Worm (Caenorhabditis elegans) whole organism, midembryonic: ENCODE measurements around the gene ubc-9.

ENCODE experiments used
- T22C8.4 ChIP-seq: fragments of 200-800 bp; sonication (Bioruptor generic); IDR thresholded peaks from 2 replicates; pipeline ENCODE4 v1.3.6; 2022; ENCODE audit warnings: missing genetic modification characterization, missing compliant biosample characterization
- cog-1 ChIP-seq: sonication (generic microtip); optimal IDR thresholded peaks from 2 replicates; lab custom pipeline; 2016; ENCODE audit warnings: missing genetic modification characterization, missing compliant biosample characterization
- flt-1 ChIP-seq: fragments of 200-800 bp; sonication (Bioruptor generic); IDR thresholded peaks from 2 replicates; pipeline ENCODE4 v1.3.6; 2022; ENCODE audit warnings: missing genetic modification characterization, missing compliant biosample characterization
- klf-2 ChIP-seq: fragments of 200-800 bp; sonication (Bioruptor generic); conservative IDR thresholded peaks from 2 replicates; pipeline ENCODE4 v1.3.6; 2022; ENCODE audit warnings: missing genetic modification reagents, missing genetic modification characterization, missing compliant biosample characterization
- med-1 ChIP-seq: sonication (generic microtip); optimal IDR thresholded peaks from 2 replicates; lab custom pipeline; 2017; ENCODE audit warnings: missing genetic modification characterization, mild to moderate bottlenecking, missing compliant biosample characterization, antibody characterized with exemption, missing genetic modification reagents; ENCODE audit not compliant: insufficient read depth
- ref-1 ChIP-seq: fragments of 200-800 bp; sonication (Bioruptor generic); conservative IDR thresholded peaks from 2 replicates; pipeline ENCODE4 v1.3.6; 2022; ENCODE audit warnings: missing genetic modification reagents, missing genetic modification characterization, missing compliant biosample characterization
- tab-1 ChIP-seq: fragments of 200-800 bp; sonication (Bioruptor generic); IDR thresholded peaks from 2 replicates; pipeline ENCODE4 v1.3.6; 2022; ENCODE audit warnings: missing genetic modification characterization, missing compliant biosample characterization
- ztf-23 ChIP-seq: fragments of 200-800 bp; sonication (Bioruptor generic); IDR thresholded peaks from 2 replicates; pipeline ENCODE4 v1.3.6; 2022; ENCODE audit warnings: missing genetic modification reagents, missing genetic modification characterization, missing compliant biosample characterization
- ztf-29 ChIP-seq: fragments of 200-800 bp; sonication (Bioruptor generic); IDR thresholded peaks from 2 replicates; pipeline ENCODE4 v1.3.6; 2022; ENCODE audit warnings: missing genetic modification reagents, missing genetic modification characterization, missing compliant biosample characterization

The ubc-9 gene

DNA sequence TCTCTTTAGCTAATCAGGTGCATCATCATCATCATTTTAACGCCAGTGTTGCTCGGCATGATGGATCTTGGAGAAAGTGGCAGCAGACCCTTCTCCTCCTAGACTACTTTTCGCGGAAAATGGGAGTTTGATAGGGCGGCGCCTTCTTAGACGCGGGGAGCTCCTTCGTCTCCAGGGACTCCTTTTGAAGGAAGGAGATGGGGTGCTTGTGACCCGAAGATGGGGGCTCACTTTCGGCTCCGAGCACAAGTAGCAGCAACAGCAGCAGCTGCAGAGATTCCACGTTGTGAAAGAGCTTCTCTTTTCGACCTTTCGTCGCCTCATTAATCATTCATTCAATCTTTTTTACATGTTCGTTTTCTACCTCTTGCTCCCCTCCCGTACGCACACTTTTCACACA lies 16.5 kb downstream of the ubc-9 start:
- TF ChIP-seq T22C8.4 (GFP tag; lab: Robert Waterston, UW) (no peak), klf-2 (GFP tag; lab: Robert Waterston, UW) (no peak), ztf-23 (GFP tag; lab: Robert Waterston, UW) (no peak), ref-1 (no peak), flt-1 (GFP tag; lab: Robert Waterston, UW) (no peak), tab-1 (GFP tag; lab: Robert Waterston, UW) (no peak), cog-1 (tag; lab: Kevin White, UChicago) (no peak), med-1 (no peak), ztf-29 (GFP tag; lab: Robert Waterston, UW) (no peak)

DNA sequence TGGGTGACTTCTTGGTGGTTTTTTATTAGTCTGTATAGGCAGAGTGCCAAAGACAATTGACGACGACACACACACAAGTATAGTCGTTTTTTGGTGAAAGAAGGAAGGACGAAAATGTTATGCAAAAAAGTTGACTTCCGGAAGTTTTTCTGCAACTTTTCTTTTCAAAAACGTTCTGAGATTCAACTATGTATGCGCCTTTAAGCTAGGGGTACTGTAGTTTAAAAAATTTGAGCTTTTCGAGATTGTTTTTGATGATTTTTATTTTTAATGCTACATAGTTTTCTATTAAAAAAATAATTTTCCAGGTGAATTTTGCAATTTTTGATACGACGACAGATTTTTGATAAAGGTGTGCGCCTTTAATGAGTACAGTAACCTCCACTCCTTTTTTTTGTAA lies 17.0 kb downstream of the ubc-9 start:
- TF ChIP-seq klf-2 (GFP tag; lab: Robert Waterston, UW), result no peak
- TF ChIP-seq T22C8.4 (GFP tag; lab: Robert Waterston, UW), result no peak
- TF ChIP-seq tab-1 (GFP tag; lab: Robert Waterston, UW), result no peak
- no peak for TF ChIP-seq flt-1 (GFP tag; lab: Robert Waterston, UW)

DNA sequence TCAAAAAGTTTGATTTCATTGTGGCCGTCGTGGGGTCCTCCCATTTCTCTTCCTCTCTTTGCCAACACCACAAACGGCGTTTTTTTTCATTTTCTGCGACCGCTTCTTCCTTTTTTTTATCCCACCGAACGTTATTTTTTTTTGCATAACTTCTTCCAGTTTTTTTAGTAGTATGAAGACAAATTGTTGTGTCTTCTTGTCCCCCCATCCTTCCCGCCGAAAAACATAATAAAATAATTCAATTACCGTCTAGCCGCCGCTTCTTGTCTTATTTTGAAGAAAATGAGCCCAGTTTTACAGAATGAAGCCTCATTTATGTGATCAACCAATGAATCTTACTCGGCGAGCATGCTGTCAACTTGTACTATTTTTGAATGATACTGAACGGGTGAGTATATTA lies 18.4 kb downstream of the ubc-9 start, which contains the start of gene F29B9.12:
TSS of gene F29B9.12 (plus strand) at position 301 of the 400 bp plus-strand sequence.
- TF ChIP-seq flt-1 (GFP tag; lab: Robert Waterston, UW) (no peak), ref-1 (no peak), med-1 (no peak), cog-1 (tag; lab: Kevin White, UChicago) (no peak), ztf-23 (GFP tag; lab: Robert Waterston, UW) (no peak), ztf-29 (GFP tag; lab: Robert Waterston, UW) (no peak), klf-2 (GFP tag; lab: Robert Waterston, UW) (no peak), T22C8.4 (GFP tag; lab: Robert Waterston, UW) (no peak), tab-1 (GFP tag; lab: Robert Waterston, UW) (no peak)

DNA sequence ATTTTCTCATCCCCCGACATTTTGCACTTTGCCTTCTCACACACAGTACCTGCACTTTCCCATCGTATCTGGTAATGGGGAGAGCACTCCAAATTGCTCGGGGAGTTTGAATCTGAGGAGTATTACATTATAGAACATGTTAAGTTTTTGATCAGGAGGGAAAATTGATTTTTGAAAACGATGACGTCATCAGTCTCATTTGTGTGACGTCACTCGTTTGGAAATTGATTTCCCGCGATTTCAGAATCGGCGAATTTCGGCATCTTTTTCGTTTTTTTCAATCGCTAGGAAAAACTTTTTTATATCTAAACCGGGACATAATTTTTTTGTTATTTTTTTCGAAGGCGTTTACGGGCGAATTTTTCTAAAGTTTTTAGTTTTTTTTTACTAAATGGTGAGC lies 22.5 kb downstream of the ubc-9 start:
- TF ChIP-seq cog-1 (tag; lab: Kevin White, UChicago) (no peak), ztf-23 (GFP tag; lab: Robert Waterston, UW) (no peak), klf-2 (GFP tag; lab: Robert Waterston, UW) (no peak), T22C8.4 (GFP tag; lab: Robert Waterston, UW) (no peak), tab-1 (GFP tag; lab: Robert Waterston, UW) (no peak), flt-1 (GFP tag; lab: Robert Waterston, UW) (no peak), ztf-29 (GFP tag; lab: Robert Waterston, UW) (no peak), ref-1 (no peak), med-1 (no peak)

DNA sequence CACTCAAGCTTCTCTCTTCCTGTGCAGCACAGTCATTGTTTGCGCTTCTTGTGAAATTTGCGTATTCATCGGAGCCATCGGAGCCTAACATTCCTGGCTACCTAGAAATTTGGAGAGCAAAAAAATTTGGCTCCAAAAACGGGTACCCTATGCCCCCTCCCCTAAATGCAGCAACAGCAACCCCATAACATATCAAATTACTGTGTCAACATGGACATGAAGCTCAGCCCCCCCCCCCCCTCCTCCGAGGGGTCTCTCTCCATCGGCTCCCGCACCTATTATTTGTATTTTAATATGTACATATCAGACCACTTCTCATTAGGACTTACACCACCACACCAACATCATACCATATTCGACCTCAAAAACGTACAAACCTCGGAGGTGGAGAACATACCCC lies 23.5 kb downstream of the ubc-9 start:
- TF ChIP-seq T22C8.4 (GFP tag; lab: Robert Waterston, UW), result no peak
- TF ChIP-seq med-1, result no peak
- TF ChIP-seq ref-1, result no peak

DNA sequence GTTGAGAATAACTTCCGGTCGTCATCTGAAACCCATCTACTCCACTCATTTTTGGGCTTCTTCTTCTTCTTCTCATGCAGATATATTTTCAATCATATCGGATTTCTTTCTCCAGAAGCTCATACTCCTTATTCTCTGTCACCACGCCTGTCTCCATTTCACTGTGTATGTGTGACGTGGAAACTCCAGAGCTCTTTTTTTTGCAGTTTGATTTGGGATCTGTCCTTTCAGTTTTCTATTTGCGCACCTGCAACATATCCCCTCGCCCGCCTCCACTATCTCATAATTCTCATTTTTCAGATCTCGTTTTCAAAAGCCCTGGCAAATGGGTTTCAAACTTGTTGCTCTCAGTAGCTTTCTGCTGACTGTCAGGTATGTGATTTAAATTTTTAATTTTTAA lies 27.9 kb downstream of the ubc-9 start, which contains the start of gene kin-36:
TSS of gene kin-36 (plus strand) at position 301 of the 400 bp plus-strand sequence.
- TF ChIP-seq cog-1 (tag; lab: Kevin White, UChicago) (no peak), flt-1 (GFP tag; lab: Robert Waterston, UW) (no peak), med-1 (no peak), ztf-23 (GFP tag; lab: Robert Waterston, UW) (no peak), ztf-29 (GFP tag; lab: Robert Waterston, UW) (no peak), T22C8.4 (GFP tag; lab: Robert Waterston, UW) (no peak), klf-2 (GFP tag; lab: Robert Waterston, UW) (no peak), tab-1 (GFP tag; lab: Robert Waterston, UW) (no peak), ref-1 (no peak)

DNA sequence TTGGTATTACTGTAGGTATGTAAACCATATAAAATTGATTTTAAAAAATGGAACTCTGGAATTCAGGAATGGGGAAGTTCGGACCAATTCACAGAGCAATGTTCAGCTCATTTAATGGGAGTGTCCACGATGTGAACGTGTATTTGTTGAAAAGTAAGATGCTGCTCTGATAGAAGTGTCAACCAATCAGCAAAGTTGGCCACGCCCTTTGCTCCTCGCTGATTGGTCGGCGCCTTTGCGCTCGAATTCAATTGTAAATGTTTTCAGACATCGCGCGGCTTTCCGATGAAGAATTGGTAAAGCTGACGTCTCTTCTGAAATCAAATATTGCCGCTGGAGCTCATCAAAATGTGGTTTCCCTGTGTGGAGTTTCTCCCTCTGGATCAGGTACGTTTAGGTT lies 32.3 kb downstream of the ubc-9 start:
- TF ChIP-seq T22C8.4 (GFP tag; lab: Robert Waterston, UW) (no peak), flt-1 (GFP tag; lab: Robert Waterston, UW) (no peak), med-1 (no peak), tab-1 (GFP tag; lab: Robert Waterston, UW) (no peak), cog-1 (tag; lab: Kevin White, UChicago) (no peak), ztf-29 (GFP tag; lab: Robert Waterston, UW) (no peak), ztf-23 (GFP tag; lab: Robert Waterston, UW) (no peak), klf-2 (GFP tag; lab: Robert Waterston, UW) (no peak), ref-1 (no peak)

DNA sequence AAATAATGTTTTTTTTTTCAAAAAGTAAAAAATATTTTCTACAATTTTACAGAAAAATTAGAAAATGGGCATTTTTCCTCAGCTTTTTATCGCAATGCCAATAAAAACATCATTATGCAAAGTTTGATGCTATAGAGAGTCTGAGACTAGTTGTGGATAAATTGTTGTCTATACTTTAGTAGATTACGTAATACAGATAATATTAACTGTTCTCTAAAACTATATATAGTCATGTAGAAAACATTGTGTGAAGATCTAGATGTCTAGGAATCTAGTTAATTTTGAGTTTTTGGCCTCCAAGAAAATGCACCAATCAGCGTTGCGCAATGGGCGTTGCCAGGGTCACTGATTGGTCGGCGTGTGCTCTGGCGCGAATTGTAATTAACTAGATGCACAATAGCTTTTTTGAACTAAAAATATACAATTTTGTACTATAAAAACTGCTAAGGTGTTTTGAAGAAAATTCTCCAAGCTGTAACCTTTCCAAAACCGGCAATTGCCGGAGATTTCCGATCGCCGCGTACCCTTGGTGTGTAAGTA lies 35.5 kb downstream of the ubc-9 start:
- TF ChIP-seq ztf-23 (GFP tag; lab: Robert Waterston, UW) (no peak), cog-1 (tag; lab: Kevin White, UChicago) (no peak), ref-1 (no peak), T22C8.4 (GFP tag; lab: Robert Waterston, UW) (no peak), ztf-29 (GFP tag; lab: Robert Waterston, UW) (no peak), flt-1 (GFP tag; lab: Robert Waterston, UW) (no peak), klf-2 (GFP tag; lab: Robert Waterston, UW) (no peak), tab-1 (GFP tag; lab: Robert Waterston, UW) (no peak), med-1 (no peak)

DNA sequence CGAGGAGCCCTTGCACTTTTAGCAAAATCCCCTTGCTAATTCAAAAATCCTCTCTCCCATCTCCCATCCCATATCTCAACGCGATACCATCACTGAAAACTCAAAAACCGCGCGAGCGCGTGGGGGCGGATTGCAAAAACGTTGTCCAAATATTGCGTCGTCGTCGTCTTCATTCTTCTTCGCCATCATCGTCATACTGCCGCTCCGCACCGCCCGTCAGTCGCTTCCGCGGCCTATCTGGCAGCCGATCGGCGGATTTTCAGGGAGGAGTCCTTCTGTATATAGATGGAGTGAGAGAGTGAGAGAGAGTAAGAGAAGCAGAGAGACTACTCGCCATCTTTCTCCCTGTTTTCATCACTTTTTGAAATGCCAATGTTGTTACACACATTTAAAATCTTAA lies 36.1 kb downstream of the ubc-9 start:
- no peak for TF ChIP-seq ztf-29 (GFP tag; lab: Robert Waterston, UW)
- TF ChIP-seq klf-2 (GFP tag; lab: Robert Waterston, UW), result no peak
- no peak for TF ChIP-seq T22C8.4 (GFP tag; lab: Robert Waterston, UW)
- TF ChIP-seq ref-1, result no peak
- TF ChIP-seq flt-1 (GFP tag; lab: Robert Waterston, UW), result no peak
- TF ChIP-seq cog-1 (tag; lab: Kevin White, UChicago), result no peak
- no peak for TF ChIP-seq ztf-23 (GFP tag; lab: Robert Waterston, UW)
- no peak for TF ChIP-seq tab-1 (GFP tag; lab: Robert Waterston, UW)
- TF ChIP-seq med-1, result no peak

DNA sequence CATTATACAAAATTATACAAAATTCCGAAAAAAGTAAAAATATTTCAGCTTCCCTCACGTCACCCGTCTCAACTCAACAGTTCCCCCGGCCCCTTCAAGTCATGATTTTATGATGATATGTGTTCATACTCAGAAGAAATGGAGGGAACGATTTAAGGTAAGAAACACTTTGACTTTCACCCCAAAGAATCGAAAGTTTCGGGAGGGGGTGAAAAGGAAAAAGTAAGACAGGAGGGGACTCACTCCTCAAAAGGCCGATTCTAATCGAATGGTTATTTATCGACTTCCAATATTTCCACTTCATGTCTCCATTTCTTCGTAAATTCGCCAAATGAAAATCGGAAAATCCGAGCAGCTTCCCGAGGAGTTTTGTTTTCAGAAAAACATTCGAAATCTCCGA lies 37.4 kb downstream of the ubc-9 start, which contains the start of gene bus-4:
TSS of gene bus-4 (plus strand) at position 49 of the 400 bp plus-strand sequence.
- TF ChIP-seq ztf-29 (GFP tag; lab: Robert Waterston, UW), result no peak
- TF ChIP-seq flt-1 (GFP tag; lab: Robert Waterston, UW), result no peak
- TF ChIP-seq klf-2 (GFP tag; lab: Robert Waterston, UW), result no peak
- no peak for TF ChIP-seq tab-1 (GFP tag; lab: Robert Waterston, UW)
- TF ChIP-seq cog-1 (tag; lab: Kevin White, UChicago), result no peak
- no peak for TF ChIP-seq ztf-23 (GFP tag; lab: Robert Waterston, UW)
- no peak for TF ChIP-seq T22C8.4 (GFP tag; lab: Robert Waterston, UW)
- no peak for TF ChIP-seq med-1
- TF ChIP-seq ref-1, result no peak
